Fruit fly (Drosophila melanogaster) whole organism, embryonic: ENCODE results near the gene dao.

ENCODE experiments used
- Bdp1 ChIP-seq: fragments of 200-800 bp; sonication (Bioruptor generic); optimal IDR thresholded peaks from 3 replicates; lab custom pipeline; 2016; ENCODE audit warnings: missing biosample characterization, missing genetic modification characterization
- CG12104 ChIP-seq: fragments of 200-800 bp; sonication (Bioruptor generic); optimal IDR thresholded peaks from 3 replicates; lab custom pipeline; 2016; ENCODE audit warnings: missing biosample characterization, missing genetic modification characterization
- CG12769 ChIP-seq: fragments of 200-800 bp; sonication (Bioruptor generic); optimal IDR thresholded peaks from 2 replicates; lab custom pipeline; 2019; ENCODE audit warnings: missing biosample characterization, mild to moderate bottlenecking, missing genetic modification characterization, moderate library complexity
- CG13624 ChIP-seq: fragments of 200-800 bp; sonication (Bioruptor generic); optimal IDR thresholded peaks from 2 replicates; lab custom pipeline; 2016; ENCODE audit warnings: missing biosample characterization, missing genetic modification characterization
- CG15011 ChIP-seq: fragments of 200-800 bp; sonication (Bioruptor generic); optimal IDR thresholded peaks from 3 replicates; lab custom pipeline; 2018; ENCODE audit warnings: missing biosample characterization, mild to moderate bottlenecking, missing genetic modification characterization
- CG15514 ChIP-seq: fragments of 200-800 bp; sonication (Bioruptor generic); optimal IDR thresholded peaks from 3 replicates; lab custom pipeline; 2017; ENCODE audit warnings: missing biosample characterization, missing genetic modification characterization, mild to moderate bottlenecking, moderate library complexity, missing genetic modification reagents
- CG16813 ChIP-seq: fragments of 200-800 bp; sonication (Bioruptor generic); IDR thresholded peaks from 3 replicates; pipeline ENCODE4 v1.3.6; 2022; ENCODE audit warnings: missing biosample characterization, missing genetic modification characterization; ENCODE audit not compliant: partially characterized antibody
- CG17328 ChIP-seq: fragments of 200-800 bp; sonication (Bioruptor generic); IDR thresholded peaks from 2 replicates; pipeline ENCODE4 v1.3.6; 2022; ENCODE audit warnings: missing biosample characterization, missing genetic modification characterization
- CG18599 ChIP-seq: fragments of 200-800 bp; sonication (Bioruptor generic); optimal IDR thresholded peaks from 3 replicates; lab custom pipeline; 2017; ENCODE audit warnings: missing biosample characterization, missing genetic modification characterization, mild to moderate bottlenecking, moderate library complexity, missing genetic modification reagents
- CG2712 ChIP-seq: fragments of 200-800 bp; optimal IDR thresholded peaks from 3 replicates; lab custom pipeline; 2019; ENCODE audit warnings: missing biosample characterization, mild to moderate bottlenecking, missing genetic modification characterization, moderate library complexity
- CG2875 ChIP-seq: fragments of 200-800 bp; sonication (Bioruptor generic); optimal IDR thresholded peaks from 2 replicates; lab custom pipeline; 2017; ENCODE audit warnings: missing biosample characterization, mild to moderate bottlenecking, missing genetic modification characterization, missing genetic modification reagents
- CG31365 ChIP-seq: fragments of 200-800 bp; sonication (Bioruptor generic); optimal IDR thresholded peaks from 2 replicates; lab custom pipeline; 2018; ENCODE audit warnings: missing biosample characterization, mild to moderate bottlenecking, missing genetic modification characterization
- CG3838 ChIP-seq: fragments of 200-800 bp; sonication (Bioruptor generic); optimal IDR thresholded peaks from 3 replicates; lab custom pipeline; 2016; ENCODE audit warnings: missing biosample characterization, missing genetic modification characterization
- CG7357 ChIP-seq: fragments of 200-800 bp; sonication (Bioruptor generic); IDR thresholded peaks from 3 replicates; pipeline ENCODE4 v1.3.6; 2022; ENCODE audit warnings: missing biosample characterization, missing genetic modification characterization
- CG7745 ChIP-seq: fragments of 200-800 bp; sonication (Bioruptor generic); optimal IDR thresholded peaks from 2 replicates; lab custom pipeline; 2018; ENCODE audit warnings: missing biosample characterization, mild to moderate bottlenecking, missing genetic modification characterization, moderate library complexity
- CG7839 ChIP-seq: fragments of 200-800 bp; sonication (Bioruptor generic); optimal IDR thresholded peaks from 3 replicates; lab custom pipeline; 2018; ENCODE audit warnings: missing biosample characterization, mild to moderate bottlenecking, missing genetic modification characterization, moderate library complexity
- CG7963 ChIP-seq: fragments of 200-800 bp; sonication (Bioruptor generic); IDR thresholded peaks from 3 replicates; pipeline ENCODE4 v1.3.6; 2022; ENCODE audit warnings: missing biosample characterization, missing genetic modification characterization; ENCODE audit not compliant: partially characterized antibody
- CG8089 ChIP-seq: fragments of 200-800 bp; sonication (Bioruptor generic); optimal IDR thresholded peaks from 3 replicates; lab custom pipeline; 2016; ENCODE audit warnings: missing biosample characterization, missing genetic modification characterization
- CG9876 ChIP-seq: fragments of 200-800 bp; sonication (Bioruptor generic); optimal IDR thresholded peaks from 2 replicates; lab custom pipeline; 2016; ENCODE audit warnings: missing biosample characterization, missing genetic modification characterization
- CG9932 ChIP-seq: fragments of 200-800 bp; sonication (Bioruptor generic); IDR thresholded peaks from 2 replicates; pipeline ENCODE4 v1.3.6; 2022; ENCODE audit warnings: missing biosample characterization, missing genetic modification characterization
- CHES-1-like ChIP-seq: fragments of 200-800 bp; sonication (Bioruptor generic); optimal IDR thresholded peaks from 2 replicates; lab custom pipeline; 2016; ENCODE audit warnings: missing biosample characterization, missing genetic modification characterization
- Chrac-16 ChIP-seq: fragments of 200-800 bp; sonication (Bioruptor generic); optimal IDR thresholded peaks from 3 replicates; lab custom pipeline; 2016; ENCODE audit warnings: missing biosample characterization, missing genetic modification characterization
- Dfd ChIP-seq, 2 experiments: fragments of >200 bp; optimal IDR thresholded peaks; 2 replicates each; lab custom pipeline; 2017; ENCODE audit warnings: missing biosample characterization in 2 of 2, missing genetic modification characterization in 2 of 2
- H15 ChIP-seq: fragments of 200-800 bp; sonication (Bioruptor generic); IDR thresholded peaks from 3 replicates; pipeline ENCODE4 v1.3.6; 2022; ENCODE audit warnings: missing biosample characterization, missing genetic modification characterization
- HHEX ChIP-seq: fragments of 200-800 bp; sonication (Bioruptor generic); optimal IDR thresholded peaks from 3 replicates; lab custom pipeline; 2017; ENCODE audit warnings: missing biosample characterization, mild to moderate bottlenecking, missing genetic modification characterization, missing genetic modification reagents
- HmgD ChIP-seq: fragments of 200-800 bp; sonication (Bioruptor generic); optimal IDR thresholded peaks from 3 replicates; lab custom pipeline; 2016; ENCODE audit warnings: missing biosample characterization, missing genetic modification characterization
- Optix ChIP-seq: fragments of 200-800 bp; sonication (Bioruptor generic); IDR thresholded peaks from 3 replicates; pipeline ENCODE4 v1.3.6; 2022; ENCODE audit warnings: missing biosample characterization, missing genetic modification characterization
- PHDP ChIP-seq: fragments of 200-800 bp; sonication (Bioruptor generic); optimal IDR thresholded peaks from 3 replicates; lab custom pipeline; 2018; ENCODE audit warnings: missing biosample characterization, mild to moderate bottlenecking, missing genetic modification characterization, moderate library complexity
- Scr ChIP-seq: fragments of 200-800 bp; sonication (Bioruptor generic); IDR thresholded peaks from 2 replicates; pipeline ENCODE4 v1.3.6; 2022; ENCODE audit warnings: missing biosample characterization, missing genetic modification characterization; ENCODE audit not compliant: partially characterized antibody
- Sox100B ChIP-seq: fragments of 200-800 bp; sonication (Bioruptor generic); optimal IDR thresholded peaks from 3 replicates; lab custom pipeline; 2018; ENCODE audit warnings: missing biosample characterization, mild to moderate bottlenecking, missing genetic modification characterization
- Spps ChIP-seq: fragments of 200-800 bp; sonication (Bioruptor generic); optimal IDR thresholded peaks from 2 replicates; lab custom pipeline; 2018; ENCODE audit warnings: missing biosample characterization, mild to moderate bottlenecking, missing genetic modification characterization
- bcd ChIP-seq: fragments of 200-800 bp; sonication (Bioruptor generic); optimal IDR thresholded peaks from 2 replicates; lab custom pipeline; 2017; ENCODE audit warnings: missing biosample characterization, mild to moderate bottlenecking, missing genetic modification characterization
- dati ChIP-seq: fragments of 200-800 bp; sonication (Bioruptor generic); IDR thresholded peaks from 2 replicates; pipeline ENCODE4 v1.3.6; 2022; ENCODE audit warnings: missing biosample characterization, missing genetic modification characterization
- dm ChIP-seq: fragments of 200-800 bp; sonication (Bioruptor generic); optimal IDR thresholded peaks from 3 replicates; lab custom pipeline; 2016; ENCODE audit warnings: missing biosample characterization, missing genetic modification characterization
- eve ChIP-seq, 2 experiments: fragments of >200 bp; optimal IDR thresholded peaks; 2 replicates each; lab custom pipeline; 2017; ENCODE audit warnings: missing biosample characterization in 2 of 2, missing genetic modification characterization in 2 of 2
- fd102C ChIP-seq: fragments of 200-800 bp; sonication (Bioruptor generic); optimal IDR thresholded peaks from 2 replicates; lab custom pipeline; 2018; ENCODE audit warnings: missing biosample characterization, mild to moderate bottlenecking, missing genetic modification characterization, moderate library complexity
- fd96Cb ChIP-seq: fragments of 200-800 bp; sonication (Bioruptor generic); optimal IDR thresholded peaks from 2 replicates; lab custom pipeline; 2018; ENCODE audit warnings: missing biosample characterization, mild to moderate bottlenecking, missing genetic modification characterization, moderate library complexity
- jumu ChIP-seq: fragments of 200-800 bp; sonication (Bioruptor generic); optimal IDR thresholded peaks from 3 replicates; lab custom pipeline; 2016; ENCODE audit warnings: missing biosample characterization, missing genetic modification characterization
- p53 ChIP-seq: fragments of 200-800 bp; sonication (Bioruptor generic); optimal IDR thresholded peaks from 2 replicates; lab custom pipeline; 2016; ENCODE audit warnings: missing biosample characterization, missing genetic modification characterization
- pita ChIP-seq: fragments of 200-800 bp; sonication (Bioruptor generic); optimal IDR thresholded peaks from 2 replicates; lab custom pipeline; 2017; ENCODE audit warnings: missing biosample characterization, mild to moderate bottlenecking, missing genetic modification characterization
- pum ChIP-seq: fragments of 200-800 bp; sonication (Bioruptor generic); optimal IDR thresholded peaks from 2 replicates; lab custom pipeline; 2016; ENCODE audit warnings: missing biosample characterization, missing genetic modification characterization
- rib ChIP-seq: fragments of 200-800 bp; sonication (Bioruptor generic); IDR thresholded peaks from 2 replicates; pipeline ENCODE4 v1.3.6; 2022; ENCODE audit warnings: missing biosample characterization, missing genetic modification characterization
- sc ChIP-seq, 3 experiments: fragments of >200 bp in 2 of 3; fragments of 200-800 bp in 1 of 3; sonication (Bioruptor generic) in 1 of 3; optimal IDR thresholded peaks; 2 replicates in 2 of 3; 3 replicates in 1 of 3; lab custom pipeline; 2017; ENCODE audit warnings: mild to moderate bottlenecking in 1 of 3, missing biosample characterization in 1 of 3, missing genetic modification characterization in 1 of 3, missing genetic modification reagents in 1 of 3
- sima ChIP-seq: fragments of 200-800 bp; sonication (Bioruptor generic); optimal IDR thresholded peaks from 2 replicates; lab custom pipeline; 2016; ENCODE audit warnings: missing biosample characterization, missing genetic modification characterization
- tna ChIP-seq: fragments of 200-800 bp; sonication (Bioruptor generic); IDR thresholded peaks from 2 replicates; pipeline ENCODE4 v1.3.6; 2022; ENCODE audit warnings: missing biosample characterization, missing genetic modification characterization; ENCODE audit not compliant: partially characterized antibody
- usp ChIP-seq: fragments of >200 bp; optimal IDR thresholded peaks from 2 replicates; lab custom pipeline; 2017; ENCODE audit warnings: missing biosample characterization, missing genetic modification characterization
- wor ChIP-seq: fragments of 200-800 bp; sonication (Bioruptor generic); IDR thresholded peaks from 2 replicates; pipeline ENCODE4 v1.3.6; 2022; ENCODE audit warnings: missing biosample characterization, missing genetic modification characterization
- z ChIP-seq: fragments of 200-800 bp; sonication (Bioruptor generic); IDR thresholded peaks from 3 replicates; pipeline ENCODE4 v1.3.6; 2022; ENCODE audit warnings: missing biosample characterization, missing genetic modification characterization
- zf30C ChIP-seq: fragments of 200-800 bp; sonication (Bioruptor generic); optimal IDR thresholded peaks from 3 replicates; lab custom pipeline; 2018; ENCODE audit warnings: missing biosample characterization, mild to moderate bottlenecking, missing genetic modification characterization

dao gene

dm6 chr2L:15271757-15272589 lies 23.3 kb downstream of the dao start, which contains the start of gene Cul3 (continued):
- TF ChIP-seq CG3838 (no peak), CG18599 (GFP tag; lab: Kevin White, UChicago) (no peak), CG15011 (GFP tag; lab: Kevin White, UChicago) (no peak), CG9876 (GFP tag; lab: Kevin White, UChicago) (no peak), zf30C (GFP tag; lab: Kevin White, UChicago) (no peak), Dfd (GFP tag; optimal IDR thresholded peaks at IDR 0.05; lab: Kevin White, UChicago) (no peak), dati (no peak), CG13624 (GFP tag; lab: Kevin White, UChicago) (no peak), CG7745 (tag; lab: Kevin White, UChicago) (no peak), Sox100B (GFP tag; lab: Kevin White, UChicago) (peak; percentile 21), CHES-1-like (GFP tag; lab: Kevin White, UChicago) (no peak), pita (GFP tag; lab: Kevin White, UChicago) (no peak), eve (GFP tag; optimal IDR thresholded peaks at IDR 0.05; lab: Kevin White, UChicago) (no peak), CG31365 (tag; lab: Kevin White, UChicago) (no peak), HmgD (no peak), HHEX (no peak), CG12104 (GFP tag; lab: Kevin White, UChicago) (no peak), Bdp1 (no peak), sc (optimal IDR thresholded peaks at IDR 0.05; lab: Kevin White, UChicago) (no peak), sc (GFP tag; optimal IDR thresholded peaks at IDR 0.05; lab: Kevin White, UChicago) (no peak), CG2712 (no peak), jumu (GFP tag; lab: Kevin White, UChicago) (no peak), H15 (GFP tag; lab: Robert Waterston, UW) (no peak), dm (GFP tag; lab: Kevin White, UChicago) (no peak), CG9932 (GFP tag; lab: Robert Waterston, UW) (peak; percentile 29; the same call in 1 of the 2 replicates), z (GFP tag; lab: Robert Waterston, UW) (no peak), Optix (no peak), CG15514 (no peak), Chrac-16 (GFP tag; lab: Kevin White, UChicago) (no peak), wor (GFP tag; lab: Robert Waterston, UW) (no peak), pum (GFP tag; lab: Kevin White, UChicago) (no peak), Scr (peak; percentile 85), usp (GFP tag; lab: Kevin White, UChicago) (no peak), CG7963 (GFP tag; lab: Robert Waterston, UW) (peak; percentile 66; the same call in 2 of the 3 replicates), p53 (GFP tag; lab: Kevin White, UChicago) (no peak), fd102C (GFP tag; lab: Kevin White, UChicago) (no peak), CG17328 (GFP tag; lab: Robert Waterston, UW) (no peak), tna (GFP tag; lab: Robert Waterston, UW) (peak; percentile 36; the same call in 1 of the 2 replicates), CG8089 (no peak), CG12769 (tag; lab: Kevin White, UChicago) (no peak), CG16813 (GFP tag; lab: Robert Waterston, UW) (peak; percentile 86), CG7357 (GFP tag; lab: Robert Waterston, UW) (no peak), bcd (GFP tag; lab: Kevin White, UChicago) (no peak), CG2875 (GFP tag; lab: Kevin White, UChicago) (no peak), CG7839 (peak; percentile 49), Spps (no peak), fd96Cb (no peak), rib (GFP tag; lab: Robert Waterston, UW) (no peak), sima (no peak), PHDP (tag; lab: Kevin White, UChicago) (no peak)
